Fruit fly (Drosophila melanogaster) whole organism, larva: ENCODE results near the gene 5-HT2B.

ENCODE experiments used
- noc ChIP-seq: fragments of 200-800 bp; sonication (Bioruptor generic); optimal IDR thresholded peaks from 3 replicates; lab custom pipeline; 2019; ENCODE audit warnings: missing biosample characterization, mild to moderate bottlenecking, missing genetic modification characterization, moderate library complexity

5-HT2B gene

dm6 chr3R:8650741-8651140, 72.7 kb downstream of the 5-HT2B start, which contains the start of the genes Mkk4 and SLIRP2:
Gene Mkk4 (minus strand): TSS chr3R:8650796.
Gene SLIRP2 (plus strand): TSS chr3R:8651084.
- TF ChIP-seq noc (tag; lab: Kevin White, UChicago) = peak; percentile 98

- TF ChIP-seq noc (tag; lab: Kevin White, UChicago) = peak; percentile 77
Measured at dm6 chr3R:8652731-8653130, 74.7 kb downstream of the 5-HT2B start, which contains the start of the genes Sys1 and Dhod. Gene Sys1 (plus strand): TSS chr3R:8652821. Gene Dhod (minus strand): TSS chr3R:8652916.

dm6 chr3R:8654058-8654457, 76.1 kb downstream of the 5-HT2B start:
- TF ChIP-seq noc (tag; lab: Kevin White, UChicago) = no peak

dm6 chr3R:8654666-8655065, 76.7 kb downstream of the 5-HT2B start, which contains the start of gene CG42489:
Gene CG42489 (minus strand): TSS chr3R:8654766.
- no peak for TF ChIP-seq noc (tag; lab: Kevin White, UChicago)

dm6 chr3R:8658688-8659087, 80.7 kb downstream of the 5-HT2B start:
- no peak for TF ChIP-seq noc (tag; lab: Kevin White, UChicago)

- TF ChIP-seq noc (tag; lab: Kevin White, UChicago) = peak; percentile 62
Measured at dm6 chr3R:8659200-8659897, 81.3 kb downstream of the 5-HT2B start.

dm6 chr3R:8659907-8660660, 82.1 kb downstream of the 5-HT2B start:
- peak; percentile 7 for TF ChIP-seq noc (tag; lab: Kevin White, UChicago)

dm6 chr3R:8660661-8661060, 82.7 kb downstream of the 5-HT2B start, which contains the start of gene bel:
Gene bel (minus strand): TSS chr3R:8660761.
- TF ChIP-seq noc (tag; lab: Kevin White, UChicago) = no peak

dm6 chr3R:8663668-8664283, 85.8 kb downstream of the 5-HT2B start, which contains the start of gene CG8032:
Gene CG8032 (plus strand): TSS chr3R:8664115.
- peak; percentile 52 for TF ChIP-seq noc (tag; lab: Kevin White, UChicago)

- TF ChIP-seq noc (tag; lab: Kevin White, UChicago) = no peak
Measured at dm6 chr3R:8664699-8665340, 86.8 kb downstream of the 5-HT2B start.

dm6 chr3R:8667568-8667967, 89.6 kb downstream of the 5-HT2B start, which contains the start of gene CG8036:
Gene CG8036 (plus strand): TSS chr3R:8667868.
- no peak for TF ChIP-seq noc (tag; lab: Kevin White, UChicago)

dm6 chr3R:8668024-8668856, 90.2 kb downstream of the 5-HT2B start:
- TF ChIP-seq noc (tag; lab: Kevin White, UChicago) = peak; percentile 15

- TF ChIP-seq noc (tag; lab: Kevin White, UChicago) = peak; percentile 98
Measured at dm6 chr3R:8669029-8669707, 91.2 kb downstream of the 5-HT2B start.
